Fruit fly (Drosophila melanogaster) whole organism, prepupa: Measurements from ENCODE around the gene CG11369.

Experiments used
- CG7368 ChIP-seq: fragments of 200-800 bp; sonication (Bioruptor generic); optimal IDR thresholded peaks from 3 replicates; lab custom pipeline; 2016; ENCODE audit warnings: missing biosample characterization, missing genetic modification characterization
- Eip75B ChIP-seq: fragments of 200-800 bp; sonication (Bioruptor generic); optimal IDR thresholded peaks from 3 replicates; lab custom pipeline; 2016; ENCODE audit warnings: missing biosample characterization, missing genetic modification characterization
- Gug ChIP-seq: fragments of 200-800 bp; sonication (Bioruptor generic); IDR thresholded peaks from 2 replicates; pipeline ENCODE4 v1.3.6; 2022; ENCODE audit warnings: missing biosample characterization, missing genetic modification characterization
- Hr38 ChIP-seq: sonication (Bioruptor generic); optimal IDR thresholded peaks from 2 replicates; lab custom pipeline; 2016; ENCODE audit warnings: missing biosample characterization, missing genetic modification characterization
- Hr39 ChIP-seq: fragments of 200-800 bp; sonication (Bioruptor generic); optimal IDR thresholded peaks from 2 replicates; lab custom pipeline; 2016; ENCODE audit warnings: missing biosample characterization, missing genetic modification characterization
- OdsH ChIP-seq: fragments of 200-800 bp; sonication (Bioruptor generic); optimal IDR thresholded peaks from 3 replicates; lab custom pipeline; 2016; ENCODE audit warnings: missing biosample characterization, missing genetic modification characterization
- salr ChIP-seq, 2 experiments: fragments of 200-800 bp; sonication (Bioruptor generic); optimal IDR thresholded peaks; 3 replicates each; lab custom pipeline; 2016 to 2018; ENCODE audit warnings: missing biosample characterization in 2 of 2, missing genetic modification characterization in 2 of 2, mild to moderate bottlenecking in 1 of 2
- topi ChIP-seq: fragments of 200-800 bp; sonication (Bioruptor generic); optimal IDR thresholded peaks from 3 replicates; lab custom pipeline; 2016; ENCODE audit warnings: missing biosample characterization, missing genetic modification characterization

DNA sequence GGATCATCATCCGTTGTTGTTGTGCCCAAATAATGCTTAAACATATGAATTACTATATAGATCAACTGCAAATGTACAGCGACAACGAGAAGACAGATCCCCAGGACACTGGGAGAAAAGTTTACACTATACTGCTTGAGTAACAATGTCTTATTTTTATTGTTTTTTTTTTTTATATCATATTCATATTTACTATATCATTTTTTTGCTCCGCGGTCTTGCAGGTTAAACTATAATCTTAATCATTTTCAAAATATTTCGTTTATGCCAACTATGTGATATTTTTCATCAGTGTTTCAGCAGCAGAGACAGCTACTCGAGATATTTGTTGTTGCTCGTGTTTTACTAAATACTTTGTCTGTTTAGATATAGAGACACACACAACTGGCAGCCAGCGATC, 42.8 kb downstream of the CG11369 start:
- TF ChIP-seq Gug (GFP tag; lab: Robert Waterston, UW) (no peak), salr (GFP tag; optimal IDR thresholded peaks at IDR 0.05; lab: Kevin White, UChicago) (no peak), Hr38 (no peak), Hr39 (GFP tag; lab: Kevin White, UChicago) (no peak), topi (GFP tag; lab: Kevin White, UChicago) (no peak), OdsH (peak; percentile 5), CG7368 (no peak), Eip75B (GFP tag; lab: Kevin White, UChicago) (no peak)
